Worm (Caenorhabditis elegans) whole organism, early embryonic: ENCODE measurements around the gene ttr-29.

ENCODE experiments used
- B0310.2 ChIP-seq: sonication (generic microtip); optimal IDR thresholded peaks from 2 replicates; lab custom pipeline; 2016; ENCODE audit warnings: mild to moderate bottlenecking, missing genetic modification characterization, missing compliant biosample characterization
- ama-1 ChIP-seq: fragments of 150-350 bp; optimal IDR thresholded peaks from 2 replicates; lab custom pipeline; 2014
- ceh-36 ChIP-seq: sonication (generic microtip); optimal IDR thresholded peaks from 2 replicates; lab custom pipeline; 2016; ENCODE audit warnings: missing genetic modification characterization, inconsistent platforms, missing compliant biosample characterization
- ets-7 ChIP-seq: sonication (generic microtip); optimal IDR thresholded peaks from 2 replicates; lab custom pipeline; 2016; ENCODE audit warnings: missing genotype, missing genetic modification characterization, missing compliant biosample characterization
- flt-1 ChIP-seq: fragments of 200-800 bp; sonication (Bioruptor generic); IDR thresholded peaks from 2 replicates; pipeline ENCODE4 v1.3.6; 2022; ENCODE audit warnings: missing genetic modification characterization, missing compliant biosample characterization
- hmg-4 ChIP-seq: fragments of 200-800 bp; sonication (Bioruptor generic); optimal IDR thresholded peaks from 2 replicates; lab custom pipeline; 2018; ENCODE audit warnings: mild to moderate bottlenecking, missing genetic modification characterization, missing compliant biosample characterization
- hnd-1 ChIP-seq: sonication (generic microtip); optimal IDR thresholded peaks from 2 replicates; lab custom pipeline; 2016; ENCODE audit warnings: missing genetic modification characterization, missing compliant biosample characterization
- pes-1 ChIP-seq: fragments of 200-800 bp; sonication (Bioruptor generic); IDR thresholded peaks from 2 replicates; pipeline ENCODE4 v1.3.6; 2022; ENCODE audit warnings: missing genetic modification reagents, missing genetic modification characterization, missing compliant biosample characterization
- tra-4 ChIP-seq: sonication (generic microtip); optimal IDR thresholded peaks from 2 replicates; lab custom pipeline; 2017; ENCODE audit warnings: missing genetic modification characterization, missing compliant biosample characterization

DNA sequence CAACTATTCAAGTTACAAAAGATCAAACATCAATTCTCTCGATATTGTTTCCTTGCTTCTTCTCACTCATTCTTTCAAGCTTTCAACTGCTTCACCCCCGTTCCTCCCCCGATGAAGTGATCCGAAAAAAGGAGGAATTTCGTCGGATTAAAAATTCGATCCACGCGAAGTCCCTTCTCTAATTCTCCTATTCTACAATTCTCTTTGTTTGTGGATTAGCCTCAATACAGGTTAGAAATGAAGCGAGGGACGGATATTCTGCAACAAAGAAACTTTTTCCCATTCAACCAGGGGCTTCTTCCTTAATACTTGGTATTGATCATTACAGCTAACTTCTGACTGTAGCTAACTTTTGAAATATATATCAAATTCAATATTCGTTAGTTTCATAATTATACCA lies 38.1 kb upstream of the ttr-29 start, which contains the start of gene grl-2:
- no peak for TF ChIP-seq hmg-4 (GFP tag; lab: Kevin White, UChicago)
- no peak for TF ChIP-seq pes-1 (GFP tag; lab: Robert Waterston, UW)
- no peak for TF ChIP-seq B0310.2
- no peak for TF ChIP-seq flt-1 (GFP tag; lab: Robert Waterston, UW)
- TF ChIP-seq ama-1 (lab: Kevin White, UChicago), result no peak
- no peak for TF ChIP-seq hnd-1 (tag; lab: Kevin White, UChicago)
- TF ChIP-seq ceh-36, result no peak
- no peak for TF ChIP-seq ets-7 (tag; lab: Kevin White, UChicago)
- no peak for TF ChIP-seq tra-4 (tag; lab: Kevin White, UChicago)
